Fruit fly (Drosophila melanogaster): ENCODE results near the gene oc.

The oc gene

dm6 chrX:8671348-8672298 is 21.1 kb upstream of the oc start (continued):
- TF ChIP-seq CG30431 (GFP tag; optimal IDR thresholded peaks at IDR 0.05) (peak; percentile 15), CG2875 (GFP tag; optimal IDR thresholded peaks at IDR 0.05) (peak; percentile 7), sqz (GFP tag; optimal IDR thresholded peaks at IDR 0.05) (peak; percentile 69), CG16815 (GFP tag; optimal IDR thresholded peaks at IDR 0.05) (peak; percentile 44), CG1024 (GFP tag; IDR thresholded peaks at IDR 0.05) (peak; percentile 64), chif (GFP tag; optimal IDR thresholded peaks at IDR 0.05) (peak in 1 of 2 experiments; percentile 58), CG3838 (GFP tag; optimal IDR thresholded peaks at IDR 0.05) (no peak), CG7745 (tag; optimal IDR thresholded peaks at IDR 0.05) (no peak), Ssrp (tag; optimal IDR thresholded peaks at IDR 0.05) (peak; percentile 30), CG12391 (tag; optimal IDR thresholded peaks at IDR 0.05) (peak; percentile 43), ap (GFP tag; IDR thresholded peaks at IDR 0.05) (peak; percentile 55; the same call in 1 of the 2 replicates), bigmax (GFP tag; optimal IDR thresholded peaks at IDR 0.05) (no peak), tgo (GFP tag; IDR thresholded peaks at IDR 0.05) (peak; percentile 40; the same call in 2 of the 3 replicates), H2.0 (GFP tag; IDR thresholded peaks at IDR 0.05) (peak; percentile 46; the same call in 1 of the 2 replicates), CG10979 (tag; optimal IDR thresholded peaks at IDR 0.05) (peak; percentile 73)

dm6 chrX:8669434-8669833 is 19.0 kb upstream of the oc start:
- TF ChIP-seq Antp (GFP tag; optimal IDR thresholded peaks at IDR 0.05), result no peak
- TF ChIP-seq zen (tag; optimal IDR thresholded peaks at IDR 0.05), result no peak
- TF ChIP-seq cg (GFP tag; optimal IDR thresholded peaks at IDR 0.05), result no peak
- no peak for TF ChIP-seq CG7357 (GFP tag; IDR thresholded peaks at IDR 0.05)
- no peak for TF ChIP-seq CG17612 (GFP tag; IDR thresholded peaks at IDR 0.05)
- TF ChIP-seq CG7963 (GFP tag; IDR thresholded peaks at IDR 0.05; ENCODE audit: partially characterized antibody), result no peak
- TF ChIP-seq zen2 (GFP tag; IDR thresholded peaks at IDR 0.05; ENCODE audit: partially characterized antibody), result no peak
- no peak for TF ChIP-seq CG4617 (GFP tag; optimal IDR thresholded peaks at IDR 0.05; ENCODE audit: borderline replicate concordance)
- TF ChIP-seq CG3838 (GFP tag; optimal IDR thresholded peaks at IDR 0.05), result no peak
- TF ChIP-seq gt (GFP tag; IDR thresholded peaks at IDR 0.05), result no peak
- no peak for TF ChIP-seq pum (GFP tag; optimal IDR thresholded peaks at IDR 0.05)
- TF ChIP-seq Sry-δ (GFP tag; optimal IDR thresholded peaks at IDR 0.05), result no peak
- peak; percentile 50 for TF ChIP-seq CG10979 (tag; optimal IDR thresholded peaks at IDR 0.05)
- TF ChIP-seq shn (GFP tag; optimal IDR thresholded peaks at IDR 0.05), result no peak
- TF ChIP-seq pzg (GFP tag; optimal IDR thresholded peaks at IDR 0.05), result no peak
- peak; percentile 57; the same call in 1 of the 2 replicates for TF ChIP-seq chm (GFP tag; IDR thresholded peaks at IDR 0.05)
- no peak for TF ChIP-seq CG6175 (GFP tag; IDR thresholded peaks at IDR 0.05)
- TF ChIP-seq Awh (GFP tag; IDR thresholded peaks at IDR 0.05), result 0 out of 2 replicates have a peak, but pooled peaks have one; percentile 30
- TF ChIP-seq nerfin-2 (GFP tag; IDR thresholded peaks at IDR 0.05; ENCODE audit: partially characterized antibody), result no peak
- TF ChIP-seq usp (GFP tag; optimal IDR thresholded peaks at IDR 0.05), result no peak
- no peak for TF ChIP-seq Neu2 (GFP tag; optimal IDR thresholded peaks at IDR 0.05; ENCODE audit: borderline replicate concordance)
- TF ChIP-seq Tbp (GFP tag; optimal IDR thresholded peaks at IDR 0.05), result no peak
- TF ChIP-seq ab (GFP tag; optimal IDR thresholded peaks at IDR 0.05), result no peak
- no peak for TF ChIP-seq CG43689 (GFP tag; IDR thresholded peaks at IDR 0.05)
- TF ChIP-seq Mrtf (GFP tag; IDR thresholded peaks at IDR 0.05), result no peak
- TF ChIP-seq B-H1 (GFP tag; IDR thresholded peaks at IDR 0.05), result no peak
- TF ChIP-seq CG4854 (GFP tag; optimal IDR thresholded peaks at IDR 0.05), result no peak
- TF ChIP-seq Mad (GFP tag; optimal IDR thresholded peaks at IDR 0.05), result no peak
- TF ChIP-seq Nf-YA (GFP tag; IDR thresholded peaks at IDR 0.05), result no peak
- TF ChIP-seq CG13287 (GFP tag; IDR thresholded peaks at IDR 0.05; ENCODE audit: partially characterized antibody), result no peak
- TF ChIP-seq CG17361 (GFP tag; IDR thresholded peaks at IDR 0.05), result 0 out of 3 replicates have a peak, but pooled peaks have one; percentile 27
- no peak for TF ChIP-seq CG4424 (GFP tag; optimal IDR thresholded peaks at IDR 0.05)
- TF ChIP-seq CG12071 (GFP tag; optimal IDR thresholded peaks at IDR 0.05), result no peak
- no peak for TF ChIP-seq CG6765 (GFP tag; optimal IDR thresholded peaks at IDR 0.05)
- no peak for TF ChIP-seq Sry-β (GFP tag; optimal IDR thresholded peaks at IDR 0.05)
